Worm (Caenorhabditis elegans) whole organism, L1 larva: Measurements from ENCODE around the gene C45G9.11.

ENCODE experiments used
- F16B12.6 ChIP-seq: fragments of 150-350 bp; optimal IDR thresholded peaks from 2 replicates; lab custom pipeline; 2014; ENCODE audit warnings: missing biosample characterization, missing genetic modification characterization
- alr-1 ChIP-seq: fragments of 200-800 bp; sonication (Bioruptor generic); optimal IDR thresholded peaks from 2 replicates; lab custom pipeline; 2018; ENCODE audit warnings: borderline replicate concordance, mild to moderate bottlenecking, missing genetic modification characterization, missing compliant biosample characterization
- blmp-1 ChIP-seq: fragments of 150-350 bp; optimal IDR thresholded peaks from 2 replicates; lab custom pipeline; 2014; ENCODE audit warnings: missing biosample characterization, missing genetic modification characterization
- ceh-63 ChIP-seq: fragments of 200-800 bp; sonication (Bioruptor generic); optimal IDR thresholded peaks from 2 replicates; lab custom pipeline; 2018; ENCODE audit warnings: mild to moderate bottlenecking, missing genetic modification characterization, missing compliant biosample characterization
- ceh-8 ChIP-seq: fragments of 200-800 bp; sonication (Bioruptor generic); optimal IDR thresholded peaks from 2 replicates; lab custom pipeline; 2018; ENCODE audit warnings: mild to moderate bottlenecking, missing genetic modification characterization, moderate library complexity, missing compliant biosample characterization
- ceh-82 ChIP-seq, 3 experiments: fragments of 150-350 bp in 1 of 3; sonication (generic microtip) in 2 of 3; optimal IDR thresholded peaks; 2 replicates each; lab custom pipeline; 2014 to 2017; ENCODE audit warnings: missing biosample characterization in 3 of 3, missing genetic modification characterization in 3 of 3
- ces-1 ChIP-seq: fragments of 150-350 bp; optimal IDR thresholded peaks from 2 replicates; lab custom pipeline; 2014; ENCODE audit warnings: missing biosample characterization, missing genetic modification reagents, missing genetic modification characterization
- egl-13 ChIP-seq: sonication (generic microtip); optimal IDR thresholded peaks from 2 replicates; lab custom pipeline; 2016; ENCODE audit warnings: missing genotype, missing genetic modification reagents, missing genetic modification characterization, missing compliant biosample characterization
- elt-3 ChIP-seq, 6 experiments: fragments of 150-350 bp in 1 of 6; sonication (generic microtip); optimal IDR thresholded peaks; 2 replicates each; lab custom pipeline; 2017 to 2018; ENCODE audit warnings: missing biosample characterization in 6 of 6, missing genetic modification characterization in 6 of 6, inconsistent platforms in 1 of 6
- fkh-10 ChIP-seq: sonication (generic microtip); optimal IDR thresholded peaks from 2 replicates; lab custom pipeline; 2017; ENCODE audit warnings: missing biosample characterization, missing genetic modification reagents, missing genetic modification characterization
- fos-1 ChIP-seq: fragments of 150-350 bp; optimal IDR thresholded peaks from 2 replicates; lab custom pipeline; 2014; ENCODE audit warnings: missing biosample characterization, missing genetic modification characterization
- hlh-4 ChIP-seq: sonication (generic microtip); optimal IDR thresholded peaks from 2 replicates; lab custom pipeline; 2016; ENCODE audit warnings: mild to moderate bottlenecking, missing genetic modification characterization, missing compliant biosample characterization
- lin-14 ChIP-seq: fragments of 200-800 bp; sonication (Bioruptor generic); optimal IDR thresholded peaks from 2 replicates; lab custom pipeline; 2018; ENCODE audit warnings: mild to moderate bottlenecking, missing genetic modification characterization, moderate library complexity, missing compliant biosample characterization
- lin-35 ChIP-seq, 2 experiments: fragments of 150-350 bp; optimal IDR thresholded peaks; 2 replicates each; lab custom pipeline; 2014; ENCODE audit warnings: missing biosample characterization in 2 of 2, missing genetic modification characterization in 2 of 2, missing genetic modification reagents in 2 of 2
- lir-3 ChIP-seq: sonication (generic microtip); optimal IDR thresholded peaks from 2 replicates; lab custom pipeline; 2016; ENCODE audit warnings: mild to moderate bottlenecking, missing genetic modification characterization, moderate library complexity, missing compliant biosample characterization; ENCODE audit not compliant: poor library complexity
- mdl-1 ChIP-seq, 2 experiments: fragments of 150-350 bp; optimal IDR thresholded peaks; 2 replicates each; lab custom pipeline; 2014 to 2017; ENCODE audit warnings: missing biosample characterization in 2 of 2, missing genetic modification characterization in 2 of 2, inconsistent platforms in 1 of 2
- mep-1 ChIP-seq: fragments of 150-350 bp; optimal IDR thresholded peaks from 2 replicates; lab custom pipeline; 2014; ENCODE audit warnings: missing biosample characterization, missing genetic modification characterization
- nhr-19 ChIP-seq: fragments of 200-800 bp; sonication (Bioruptor generic); conservative IDR thresholded peaks from 2 replicates; pipeline ENCODE4 v1.3.6; 2022; ENCODE audit warnings: missing genetic modification characterization, missing compliant biosample characterization
- nhr-20 ChIP-seq: sonication (generic microtip); optimal IDR thresholded peaks from 2 replicates; lab custom pipeline; 2016; ENCODE audit warnings: mild to moderate bottlenecking, missing genetic modification characterization, missing compliant biosample characterization
- nhr-237 ChIP-seq: fragments of 150-350 bp; optimal IDR thresholded peaks from 2 replicates; lab custom pipeline; 2014; ENCODE audit warnings: missing biosample characterization, missing genetic modification characterization
- nhr-71 ChIP-seq: sonication (generic microtip); optimal IDR thresholded peaks from 2 replicates; lab custom pipeline; 2016; ENCODE audit warnings: mild to moderate bottlenecking, missing genetic modification characterization, moderate library complexity, missing compliant biosample characterization
- nhr-84 ChIP-seq: sonication (generic microtip); optimal IDR thresholded peaks from 2 replicates; lab custom pipeline; 2017; ENCODE audit warnings: missing biosample characterization, missing genetic modification characterization
- nhr-85 ChIP-seq: sonication (generic microtip); peaks from one replicate; lab custom pipeline; 2016; ENCODE audit warnings: missing genetic modification characterization, inconsistent platforms, missing compliant biosample characterization
- pag-3 ChIP-seq: sonication (generic microtip); optimal IDR thresholded peaks from 2 replicates; lab custom pipeline; 2017; ENCODE audit warnings: missing genetic modification characterization, mild to moderate bottlenecking, missing compliant biosample characterization, antibody characterized with exemption, borderline replicate concordance; ENCODE audit not compliant: insufficient read depth
- pax-3 ChIP-seq: fragments of 200-800 bp; sonication (Bioruptor generic); optimal IDR thresholded peaks from 2 replicates; lab custom pipeline; 2018; ENCODE audit warnings: mild to moderate bottlenecking, missing genetic modification characterization, moderate library complexity, missing compliant biosample characterization
- skn-1 ChIP-seq: fragments of 150-350 bp; optimal IDR thresholded peaks from 2 replicates; lab custom pipeline; 2014; ENCODE audit warnings: missing biosample characterization, missing genetic modification characterization
- snpc-4 ChIP-seq: fragments of 150-350 bp; optimal IDR thresholded peaks from 2 replicates; lab custom pipeline; 2014; ENCODE audit warnings: missing biosample characterization, missing genetic modification characterization
- snu-23 ChIP-seq: sonication (generic microtip); optimal IDR thresholded peaks from 2 replicates; lab custom pipeline; 2016; ENCODE audit warnings: missing genetic modification characterization, missing compliant biosample characterization
- sox-4 ChIP-seq: sonication (generic microtip); optimal IDR thresholded peaks from 2 replicates; lab custom pipeline; 2016; ENCODE audit warnings: missing genetic modification characterization, missing compliant biosample characterization
- sup-37 ChIP-seq: fragments of 200-800 bp; sonication (Bioruptor generic); optimal IDR thresholded peaks from 2 replicates; lab custom pipeline; 2018; ENCODE audit warnings: mild to moderate bottlenecking, missing genetic modification characterization, missing compliant biosample characterization
- swsn-7 ChIP-seq: sonication (generic microtip); optimal IDR thresholded peaks from 2 replicates; lab custom pipeline; 2016; ENCODE audit warnings: missing genetic modification characterization, missing compliant biosample characterization
- tbx-2 ChIP-seq: sonication (generic microtip); optimal IDR thresholded peaks from 2 replicates; lab custom pipeline; 2016; ENCODE audit warnings: missing genetic modification characterization, missing compliant biosample characterization
- vab-15 ChIP-seq: sonication (generic microtip); optimal IDR thresholded peaks from 2 replicates; lab custom pipeline; 2017; ENCODE audit warnings: missing genotype, mild to moderate bottlenecking, missing genetic modification characterization, missing compliant biosample characterization
- xbp-1 ChIP-seq: sonication (generic microtip); optimal IDR thresholded peaks from 2 replicates; lab custom pipeline; 2016; ENCODE audit warnings: missing genetic modification characterization, missing compliant biosample characterization
- zag-1 ChIP-seq: fragments of 150-350 bp; optimal IDR thresholded peaks from 2 replicates; lab custom pipeline; 2014; ENCODE audit warnings: missing biosample characterization, missing genetic modification characterization
- zip-4 ChIP-seq: fragments of 200-800 bp; sonication (Bioruptor generic); optimal IDR thresholded peaks from 2 replicates; lab custom pipeline; 2018; ENCODE audit warnings: mild to moderate bottlenecking, missing genetic modification characterization, moderate library complexity, missing compliant biosample characterization

C45G9.11 gene

DNA sequence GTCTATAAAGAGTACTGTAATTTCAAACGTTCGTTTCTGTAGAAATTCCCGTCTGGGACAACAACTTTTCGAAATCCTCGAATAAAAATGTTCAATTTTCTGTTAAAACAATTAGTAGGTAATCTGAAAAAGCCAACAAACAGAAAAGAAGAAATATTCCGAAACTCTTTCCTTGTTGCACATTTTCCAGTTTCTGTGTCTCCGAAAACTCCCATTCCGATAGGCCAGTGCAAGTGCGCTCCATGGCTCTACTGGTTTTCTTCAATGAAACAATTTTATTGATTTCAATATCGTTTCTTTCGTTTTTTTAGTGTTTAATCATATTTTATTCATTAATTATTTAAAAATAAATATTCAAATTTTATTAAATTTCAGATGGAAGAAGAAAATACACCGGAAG is 34.1 kb upstream of the C45G9.11 start, which contains the start of gene F54D8.6 (continued):
- TF ChIP-seq pax-3 (peak; percentile 32), nhr-71 (peak; percentile 42), snu-23 (GFP tag; lab: Kevin White, UChicago) (peak; percentile 57), lir-3 (peak; percentile 56), pag-3 (tag; lab: Kevin White, UChicago) (no peak), xbp-1 (tag; lab: Kevin White, UChicago) (peak; percentile 46), F16B12.6 (tag; lab: Kevin White, UChicago) (peak; percentile 37), mep-1 (peak; percentile 67), fkh-10 (GFP tag; lab: Kevin White, UChicago) (no peak), skn-1 (peak; percentile 74), lin-35 (GFP tag; optimal IDR thresholded peaks at IDR 0.05; lab: Kevin White, UChicago) (peak; percentile 55 to 77), elt-3 (tag; optimal IDR thresholded peaks at IDR 0.05; lab: Kevin White, UChicago) (peak in 1 of 6 experiments; percentile 31)

DNA sequence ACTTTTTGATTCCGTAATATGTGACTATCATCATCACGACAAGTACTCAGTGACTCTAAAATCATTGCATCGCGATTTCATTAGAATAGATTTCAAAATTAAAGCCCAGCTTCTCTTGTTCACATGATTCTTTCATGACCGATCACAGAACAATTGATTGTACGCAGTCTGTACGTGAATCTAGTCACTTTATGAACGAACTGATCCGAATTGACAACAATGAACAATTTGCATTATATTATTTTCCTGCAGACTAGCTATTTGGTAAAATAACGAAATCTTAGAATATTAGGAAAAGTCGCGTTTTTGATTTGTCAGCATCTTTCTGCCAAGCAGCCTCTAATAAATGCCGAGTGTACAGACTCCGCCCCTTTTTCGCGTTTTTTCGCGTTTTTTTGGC is 31.0 kb upstream of the C45G9.11 start:
- TF ChIP-seq lin-35 (GFP tag; optimal IDR thresholded peaks at IDR 0.05; lab: Kevin White, UChicago): no peak
- no peak for TF ChIP-seq nhr-237 (tag; lab: Kevin White, UChicago)
- TF ChIP-seq zip-4 (GFP tag; lab: Kevin White, UChicago): no peak
- TF ChIP-seq, all 84 proteins: peak for 0

DNA sequence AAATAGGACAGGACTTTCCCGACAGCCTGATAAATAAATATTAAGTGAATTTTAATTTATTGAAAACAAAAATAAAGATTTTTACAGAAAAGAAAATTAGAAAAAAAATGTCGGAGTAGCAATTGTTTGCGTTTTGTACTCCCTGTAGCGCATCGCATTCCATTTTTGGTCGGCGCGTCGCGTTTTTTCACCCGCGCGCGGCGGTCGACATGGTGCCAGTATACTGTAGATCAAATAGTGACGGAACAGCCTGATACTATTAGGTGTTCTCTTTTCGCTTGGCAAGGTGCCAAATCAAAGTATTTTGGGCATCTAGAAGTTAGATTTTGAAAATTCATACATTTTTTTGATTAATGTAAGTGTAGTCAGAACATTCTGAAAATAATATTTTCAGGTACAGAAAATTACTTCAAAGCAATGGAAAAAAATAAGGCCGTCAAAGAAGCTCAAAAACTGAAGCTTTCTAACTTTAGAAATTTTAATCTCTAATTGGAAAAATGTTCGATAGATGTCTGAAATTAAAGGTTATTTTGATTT is 30.3 kb upstream of the C45G9.11 start:
- no peak for TF ChIP-seq mdl-1 (tag; optimal IDR thresholded peaks at IDR 0.05; lab: Kevin White, UChicago)
- no peak for TF ChIP-seq lin-35 (GFP tag; optimal IDR thresholded peaks at IDR 0.05; lab: Kevin White, UChicago)
- TF ChIP-seq ceh-82 (tag; optimal IDR thresholded peaks at IDR 0.05; lab: Kevin White, UChicago): no peak
- TF ChIP-seq sox-4 (tag; lab: Kevin White, UChicago): no peak
- TF ChIP-seq ceh-8 (GFP tag; lab: Kevin White, UChicago): no peak
- TF ChIP-seq alr-1: no peak
- no peak for TF ChIP-seq snpc-4 (tag; lab: Kevin White, UChicago)

DNA sequence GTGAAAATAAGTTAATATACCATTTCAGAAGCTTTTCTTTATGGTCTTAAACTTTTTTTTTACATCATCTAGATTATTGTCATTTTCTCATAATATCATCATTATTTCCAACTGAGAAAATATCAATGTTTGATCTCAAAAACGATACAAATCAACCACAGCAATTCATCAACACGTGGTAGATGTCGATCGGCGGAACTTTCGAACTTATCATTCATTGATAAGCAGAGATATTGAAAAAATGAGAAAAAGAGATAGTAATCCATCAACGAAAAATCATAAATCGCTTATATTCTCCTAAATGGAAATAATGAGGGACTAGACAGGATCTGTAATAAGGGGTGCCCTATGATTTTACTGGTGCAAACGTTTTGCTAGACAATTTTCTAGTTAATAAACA is 28.2 kb upstream of the C45G9.11 start:
- TF ChIP-seq lin-14: peak; percentile 29
- peak; percentile 67 for TF ChIP-seq nhr-20 (tag; lab: Kevin White, UChicago)
- TF ChIP-seq ceh-82 (tag; optimal IDR thresholded peaks at IDR 0.05; lab: Kevin White, UChicago): no peak
- TF ChIP-seq ces-1: no peak
- no peak for TF ChIP-seq egl-13 (tag; lab: Kevin White, UChicago)
- no peak for TF ChIP-seq zip-4 (GFP tag; lab: Kevin White, UChicago)
- TF ChIP-seq blmp-1 (tag; lab: Kevin White, UChicago): peak; percentile 84
- TF ChIP-seq hlh-4 (tag; lab: Kevin White, UChicago): no peak
- TF ChIP-seq nhr-85: peak; percentile 60
- peak; percentile 30 for TF ChIP-seq nhr-19 (GFP tag; lab: Robert Waterston, UW)
- TF ChIP-seq ceh-63 (GFP tag; lab: Kevin White, UChicago): no peak
- TF ChIP-seq sup-37 (GFP tag; lab: Kevin White, UChicago): no peak
- peak; percentile 43 for TF ChIP-seq nhr-71
- peak in 5 of 6 experiments; percentile 55 to 87 (median 82) for TF ChIP-seq elt-3 (tag; optimal IDR thresholded peaks at IDR 0.05; lab: Kevin White, UChicago)
- TF ChIP-seq swsn-7 (tag; lab: Kevin White, UChicago): no peak
- TF ChIP-seq snu-23 (GFP tag; lab: Kevin White, UChicago): peak; percentile 13
- TF ChIP-seq vab-15 (tag; lab: Kevin White, UChicago): no peak
- peak; percentile 10 for TF ChIP-seq tbx-2
- no peak for TF ChIP-seq zag-1
- TF ChIP-seq fos-1 (tag; lab: Kevin White, UChicago): no peak
- no peak for TF ChIP-seq nhr-84 (tag; lab: Kevin White, UChicago)
